Worm (Caenorhabditis elegans) whole organism, L4 larva: ENCODE data around the gene rhy-1.

Experiments
- F10B5.3 ChIP-seq: sonication (generic microtip); optimal IDR thresholded peaks from 2 replicates; lab custom pipeline; 2016; ENCODE audit warnings: mild to moderate bottlenecking, missing genetic modification characterization, missing compliant biosample characterization
- F49E8.2 ChIP-seq: sonication (generic microtip); optimal IDR thresholded peaks from 2 replicates; lab custom pipeline; 2016; ENCODE audit warnings: missing compliant biosample characterization, mild to moderate bottlenecking, missing genetic modification characterization, borderline replicate concordance
- T26A8.4 ChIP-seq: fragments of 200-800 bp; sonication (Bioruptor generic); IDR thresholded peaks from 2 replicates; pipeline ENCODE4 v1.3.6; 2022; ENCODE audit warnings: missing genetic modification characterization, missing compliant biosample characterization
- Y48G9A.11 ChIP-seq: fragments of 200-800 bp; sonication (Bioruptor generic); IDR thresholded peaks from 2 replicates; pipeline ENCODE4 v1.3.6; 2022; ENCODE audit warnings: missing genetic modification reagents, missing genetic modification characterization, missing compliant biosample characterization
- ZK546.5 ChIP-seq, 2 experiments: sonication (generic microtip); optimal IDR thresholded peaks; 2 replicates each; lab custom pipeline; 2017; ENCODE audit warnings: missing biosample characterization in 2 of 2, missing genetic modification characterization in 2 of 2
- aha-1 ChIP-seq: fragments of 150-350 bp; peaks from one replicate; lab custom pipeline; 2014; ENCODE audit warnings: missing biosample characterization, missing genetic modification characterization
- ama-1 ChIP-seq: fragments of 150-350 bp; optimal IDR thresholded peaks from 2 replicates; lab custom pipeline; 2014; ENCODE audit warnings: inconsistent platforms, mixed read lengths
- attf-4 ChIP-seq: sonication (generic microtip); optimal IDR thresholded peaks from 3 replicates; lab custom pipeline; 2017; ENCODE audit warnings: missing biosample characterization, missing genetic modification characterization
- cey-2 ChIP-seq: sonication (generic microtip); optimal IDR thresholded peaks from 3 replicates; lab custom pipeline; 2017; ENCODE audit warnings: missing genetic modification characterization, mild to moderate bottlenecking, missing compliant biosample characterization, antibody characterized with exemption, borderline replicate concordance; ENCODE audit not compliant: insufficient read depth
- daf-8 ChIP-seq: fragments of 200-800 bp; sonication (Bioruptor generic); IDR thresholded peaks from 2 replicates; pipeline ENCODE4 v1.3.6; 2022; ENCODE audit warnings: missing genetic modification characterization, missing compliant biosample characterization
- dmd-6 ChIP-seq: fragments of 200-800 bp; sonication (Bioruptor generic); IDR thresholded peaks from 2 replicates; pipeline ENCODE4 v1.3.6; 2022; ENCODE audit warnings: missing genetic modification reagents, missing genetic modification characterization, missing compliant biosample characterization
- dmd-8 ChIP-seq: fragments of 200-800 bp; sonication (Bioruptor generic); IDR thresholded peaks from 2 replicates; pipeline ENCODE4 v1.3.6; 2022; ENCODE audit warnings: missing genetic modification characterization, missing compliant biosample characterization
- dpl-1 ChIP-seq: fragments of 150-350 bp; optimal IDR thresholded peaks from 2 replicates; lab custom pipeline; 2014; ENCODE audit warnings: missing biosample characterization, missing genetic modification reagents, missing genetic modification characterization
- duxl-1 ChIP-seq: sonication (generic microtip); optimal IDR thresholded peaks from 2 replicates; lab custom pipeline; 2016; ENCODE audit warnings: mild to moderate bottlenecking, missing genetic modification characterization, moderate library complexity, missing compliant biosample characterization; ENCODE audit not compliant: poor library complexity
- dve-1 ChIP-seq: sonication (generic microtip); optimal IDR thresholded peaks from 2 replicates; lab custom pipeline; 2017; ENCODE audit warnings: antibody characterized with exemption, mild to moderate bottlenecking, missing genetic modification characterization, missing compliant biosample characterization; ENCODE audit not compliant: insufficient read depth
- fkh-10 ChIP-seq: fragments of 150-350 bp; optimal IDR thresholded peaks from 2 replicates; lab custom pipeline; 2014; ENCODE audit warnings: missing biosample characterization, missing genetic modification reagents, missing genetic modification characterization
- hif-1 ChIP-seq, 2 experiments: sonication (generic microtip); optimal IDR thresholded peaks; 2 replicates each; lab custom pipeline; 2016 to 2017; ENCODE audit warnings: missing compliant biosample characterization in 2 of 2, missing genetic modification characterization in 2 of 2, missing genetic modification reagents in 2 of 2, missing genotype in 2 of 2, mild to moderate bottlenecking in 1 of 2
- hlh-11 ChIP-seq: fragments of 200-800 bp; sonication (Bioruptor generic); optimal IDR thresholded peaks from 2 replicates; lab custom pipeline; 2018; ENCODE audit warnings: mild to moderate bottlenecking, missing genetic modification characterization, missing compliant biosample characterization
- hlh-30 ChIP-seq: sonication (generic microtip); optimal IDR thresholded peaks from 2 replicates; lab custom pipeline; 2017; ENCODE audit warnings: antibody characterized with exemption, mild to moderate bottlenecking, missing genetic modification characterization, missing compliant biosample characterization; ENCODE audit not compliant: insufficient read depth
- hmg-1.1 ChIP-seq: fragments of 200-800 bp; sonication (Bioruptor generic); IDR thresholded peaks from 2 replicates; pipeline ENCODE4 v1.3.6; 2022; ENCODE audit warnings: missing genetic modification reagents, missing genetic modification characterization, missing compliant biosample characterization
- lin-1 ChIP-seq: fragments of 200-800 bp; sonication (Bioruptor generic); IDR thresholded peaks from 2 replicates; pipeline ENCODE4 v1.3.6; 2022; ENCODE audit warnings: missing genetic modification reagents, missing genetic modification characterization, missing compliant biosample characterization
- lir-3 ChIP-seq: sonication (generic microtip); optimal IDR thresholded peaks from 2 replicates; lab custom pipeline; 2016; ENCODE audit warnings: mild to moderate bottlenecking, missing genetic modification characterization, missing compliant biosample characterization
- mdl-1 ChIP-seq, 2 experiments: fragments of 150-350 bp in 1 of 2; sonication (generic microtip) in 1 of 2; optimal IDR thresholded peaks; 2 replicates each; lab custom pipeline; 2014 to 2017; ENCODE audit warnings: missing biosample characterization in 2 of 2, missing genetic modification characterization in 2 of 2
- nhr-10 ChIP-seq: fragments of 150-350 bp; optimal IDR thresholded peaks from 2 replicates; lab custom pipeline; 2014; ENCODE audit warnings: missing biosample characterization, missing genetic modification characterization
- nhr-28 ChIP-seq: fragments of 150-350 bp; optimal IDR thresholded peaks from 2 replicates; lab custom pipeline; 2014; ENCODE audit warnings: missing biosample characterization, missing genetic modification characterization
- nhr-48 ChIP-seq: sonication (generic microtip); optimal IDR thresholded peaks from 2 replicates; lab custom pipeline; 2016; ENCODE audit warnings: mild to moderate bottlenecking, missing genetic modification characterization, missing compliant biosample characterization
- nhr-76 ChIP-seq: fragments of 150-350 bp; optimal IDR thresholded peaks from 2 replicates; lab custom pipeline; 2014; ENCODE audit warnings: missing biosample characterization, missing genetic modification characterization
- pha-4 ChIP-seq, 2 experiments: fragments of 150-350 bp in 1 of 2; fragments of 200-800 bp in 1 of 2; sonication (Bioruptor generic) in 1 of 2; IDR thresholded peaks in 1 of 2; optimal IDR thresholded peaks in 1 of 2; 2 replicates each; pipeline versions ENCODE4 v1.3.6 to Lab custom; 2014 to 2022; ENCODE audit warnings: missing genetic modification characterization in 2 of 2, missing genetic modification reagents in 2 of 2, missing biosample characterization in 1 of 2, missing compliant biosample characterization in 1 of 2
- spr-1 ChIP-seq: sonication (generic microtip); optimal IDR thresholded peaks from 2 replicates; lab custom pipeline; 2016; ENCODE audit warnings: mild to moderate bottlenecking, missing genetic modification characterization, missing compliant biosample characterization
- tra-1 ChIP-seq: fragments of 200-800 bp; sonication (Bioruptor generic); IDR thresholded peaks from 2 replicates; pipeline ENCODE4 v1.3.6; 2022; ENCODE audit warnings: missing genetic modification reagents, missing genetic modification characterization, missing compliant biosample characterization
- unc-130 ChIP-seq: sonication (generic microtip); optimal IDR thresholded peaks from 2 replicates; lab custom pipeline; 2016; ENCODE audit warnings: missing genetic modification reagents, missing genetic modification characterization, missing compliant biosample characterization
- unc-39 ChIP-seq: sonication (generic microtip); optimal IDR thresholded peaks from 2 replicates; lab custom pipeline; 2017; ENCODE audit warnings: missing biosample characterization, missing genetic modification characterization
- unc-62 ChIP-seq, 3 experiments: fragments of 150-350 bp in 1 of 3; sonication (generic microtip); optimal IDR thresholded peaks in 2 of 3; peaks in 1 of 3; 1 replicate in 1 of 3; 2 replicates in 2 of 3; lab custom pipeline; 2014 to 2017; ENCODE audit warnings: missing biosample characterization in 3 of 3, missing genetic modification characterization in 3 of 3, missing genetic modification reagents in 3 of 3, missing genotype in 1 of 3
- vab-7 ChIP-seq: fragments of 200-800 bp; sonication (Bioruptor generic); IDR thresholded peaks from 2 replicates; pipeline ENCODE4 v1.3.6; 2022; ENCODE audit warnings: missing genetic modification reagents, missing genetic modification characterization, missing compliant biosample characterization
- zfp-3 ChIP-seq: fragments of 200-800 bp; sonication (Bioruptor generic); conservative IDR thresholded peaks from 2 replicates; pipeline ENCODE4 v1.3.6; 2022; ENCODE audit warnings: missing genetic modification reagents, missing genetic modification characterization, missing compliant biosample characterization
- ztf-7 ChIP-seq: fragments of 150-350 bp; optimal IDR thresholded peaks from 2 replicates; lab custom pipeline; 2014; ENCODE audit warnings: missing biosample characterization, missing genetic modification characterization

rhy-1 gene

ce11 chrII:9148079-9148478, 13.1 kb upstream of the rhy-1 start:
- TF ChIP-seq spr-1: no peak
- TF ChIP-seq mdl-1 (tag; optimal IDR thresholded peaks at IDR 0.05; lab: Kevin White, UChicago): no peak
- TF ChIP-seq pha-4 (GFP tag; IDR thresholded peaks at IDR 0.05; lab: Robert Waterston, UW): no peak
- no peak for TF ChIP-seq pha-4 (tag; optimal IDR thresholded peaks at IDR 0.05; lab: Kevin White, UChicago)
- TF ChIP-seq hmg-1.1 (GFP tag; lab: Robert Waterston, UW): no peak
- no peak for TF ChIP-seq cey-2
- no peak for TF ChIP-seq vab-7 (GFP tag; lab: Robert Waterston, UW)
- no peak for TF ChIP-seq dmd-8
- TF ChIP-seq Y48G9A.11 (GFP tag; lab: Robert Waterston, UW): no peak
- TF ChIP-seq lir-3 (tag; lab: Kevin White, UChicago): no peak
- TF ChIP-seq, all 104 proteins: peak for 0

- TF ChIP-seq tra-1 (GFP tag; lab: Robert Waterston, UW): no peak
- no peak for TF ChIP-seq unc-62 (GFP tag; optimal IDR thresholded peaks at IDR 0.05 in 1 of 2; lab: Kevin White, UChicago)
- no peak for TF ChIP-seq unc-62 (tag; optimal IDR thresholded peaks at IDR 0.05; lab: Kevin White, UChicago)
- no peak for TF ChIP-seq F10B5.3 (tag; lab: Kevin White, UChicago)
- no peak for TF ChIP-seq zfp-3 (GFP tag; lab: Robert Waterston, UW)
- no peak for TF ChIP-seq ZK546.5 (tag; optimal IDR thresholded peaks at IDR 0.05; lab: Kevin White, UChicago)
- no peak for TF ChIP-seq hlh-30 (tag; lab: Kevin White, UChicago)
- no peak for TF ChIP-seq unc-39
Measured at ce11 chrII:9152231-9152630, 8.9 kb upstream of the rhy-1 start, which contains the start of gene col-78. col-78 (plus strand) TSS chrII:9152531.

ce11 chrII:9154339-9154738, 6.8 kb upstream of the rhy-1 start:
- TF ChIP-seq nhr-10 (tag; lab: Kevin White, UChicago): no peak
- TF ChIP-seq aha-1 (tag; lab: Kevin White, UChicago): peak; percentile 96
- no peak for TF ChIP-seq F49E8.2
- no peak for TF ChIP-seq dpl-1
- peak; percentile 87 to 89 for TF ChIP-seq hif-1 (tag; optimal IDR thresholded peaks at IDR 0.05; lab: Kevin White, UChicago)
- TF ChIP-seq, all 104 proteins: peak for 2

- TF ChIP-seq ama-1 (no peak), dve-1 (peak; percentile 50), dmd-6 (GFP tag; lab: Robert Waterston, UW) (peak; percentile 68), ztf-7 (tag; lab: Kevin White, UChicago) (no peak), hlh-30 (tag; lab: Kevin White, UChicago) (peak; percentile 76), daf-8 (no peak), hif-1 (tag; optimal IDR thresholded peaks at IDR 0.05; lab: Kevin White, UChicago) (peak; percentile 97 to 98), T26A8.4 (GFP tag; lab: Robert Waterston, UW) (no peak), duxl-1 (tag; lab: Kevin White, UChicago) (no peak), F10B5.3 (tag; lab: Kevin White, UChicago) (no peak), aha-1 (tag; lab: Kevin White, UChicago) (peak; percentile 63), spr-1 (no peak), fkh-10 (GFP tag; lab: Kevin White, UChicago) (no peak), nhr-28 (tag; lab: Kevin White, UChicago) (peak; percentile 85), hlh-11 (tag; lab: Kevin White, UChicago) (peak; percentile 8), attf-4 (tag; lab: Kevin White, UChicago) (no peak), unc-130 (GFP tag; lab: Kevin White, UChicago) (no peak), nhr-76 (no peak), lin-1 (no peak), nhr-48 (tag; lab: Kevin White, UChicago) (peak; percentile 1)
Measured at ce11 chrII:9156277-9156676, 4.9 kb upstream of the rhy-1 start.
